Worm (Caenorhabditis elegans) whole organism, L4 larva: ENCODE data around the gene F59B2.14.

Experiments
- D1046.2 ChIP-seq: fragments of 200-800 bp; sonication (Bioruptor generic); IDR thresholded peaks from 2 replicates; pipeline ENCODE4 v1.3.6; 2022; ENCODE audit warnings: missing genetic modification characterization, missing compliant biosample characterization
- F26F4.8 ChIP-seq: fragments of 200-800 bp; sonication (Bioruptor generic); conservative IDR thresholded peaks from 2 replicates; pipeline ENCODE4 v1.3.6; 2022; ENCODE audit warnings: missing genetic modification characterization, missing compliant biosample characterization
- F37D6.2 ChIP-seq: sonication (generic microtip); optimal IDR thresholded peaks from 2 replicates; lab custom pipeline; 2016; ENCODE audit warnings: mild to moderate bottlenecking, missing genetic modification characterization, missing compliant biosample characterization
- T26A8.4 ChIP-seq: fragments of 200-800 bp; sonication (Bioruptor generic); IDR thresholded peaks from 2 replicates; pipeline ENCODE4 v1.3.6; 2022; ENCODE audit warnings: missing genetic modification characterization, missing compliant biosample characterization
- Y105C5A.15 ChIP-seq: fragments of 200-800 bp; sonication (Bioruptor generic); IDR thresholded peaks from 2 replicates; pipeline ENCODE4 v1.3.6; 2022; ENCODE audit warnings: missing genetic modification characterization, missing compliant biosample characterization
- Y48G9A.11 ChIP-seq: fragments of 200-800 bp; sonication (Bioruptor generic); IDR thresholded peaks from 2 replicates; pipeline ENCODE4 v1.3.6; 2022; ENCODE audit warnings: missing genetic modification reagents, missing genetic modification characterization, missing compliant biosample characterization
- Y5F2A.4 ChIP-seq: fragments of 200-800 bp; sonication (Bioruptor generic); optimal IDR thresholded peaks from 2 replicates; lab custom pipeline; 2018; ENCODE audit warnings: mild to moderate bottlenecking, missing genetic modification characterization, missing compliant biosample characterization
- ZK337.2 ChIP-seq: fragments of 200-800 bp; sonication (Bioruptor generic); IDR thresholded peaks from 2 replicates; pipeline ENCODE4 v1.3.6; 2022; ENCODE audit warnings: missing genetic modification reagents, missing genetic modification characterization, missing compliant biosample characterization
- aha-1 ChIP-seq: fragments of 150-350 bp; peaks from one replicate; lab custom pipeline; 2014; ENCODE audit warnings: missing biosample characterization, missing genetic modification characterization
- attf-4 ChIP-seq: sonication (generic microtip); optimal IDR thresholded peaks from 3 replicates; lab custom pipeline; 2017; ENCODE audit warnings: missing biosample characterization, missing genetic modification characterization
- ctbp-1 ChIP-seq: fragments of 200-800 bp; sonication (Bioruptor generic); IDR thresholded peaks from 2 replicates; pipeline ENCODE4 v1.3.6; 2022; ENCODE audit warnings: missing genetic modification reagents, missing genetic modification characterization, missing compliant biosample characterization
- dmd-6 ChIP-seq: fragments of 200-800 bp; sonication (Bioruptor generic); IDR thresholded peaks from 2 replicates; pipeline ENCODE4 v1.3.6; 2022; ENCODE audit warnings: missing genetic modification reagents, missing genetic modification characterization, missing compliant biosample characterization
- dpl-1 ChIP-seq: fragments of 150-350 bp; optimal IDR thresholded peaks from 2 replicates; lab custom pipeline; 2014; ENCODE audit warnings: missing biosample characterization, missing genetic modification reagents, missing genetic modification characterization
- egl-27 ChIP-seq: sonication (generic microtip); optimal IDR thresholded peaks from 3 replicates; lab custom pipeline; 2017; ENCODE audit warnings: missing biosample characterization, missing genetic modification reagents, missing genetic modification characterization
- egl-43 ChIP-seq: fragments of 200-800 bp; sonication (Bioruptor generic); IDR thresholded peaks from 2 replicates; pipeline ENCODE4 v1.3.6; 2022; ENCODE audit warnings: missing genetic modification reagents, missing genetic modification characterization, missing compliant biosample characterization
- gei-8 ChIP-seq: fragments of 200-800 bp; sonication (Bioruptor generic); optimal IDR thresholded peaks from 2 replicates; lab custom pipeline; 2018; ENCODE audit warnings: mild to moderate bottlenecking, missing genetic modification characterization, missing compliant biosample characterization
- hlh-30 ChIP-seq: sonication (generic microtip); optimal IDR thresholded peaks from 2 replicates; lab custom pipeline; 2017; ENCODE audit warnings: antibody characterized with exemption, mild to moderate bottlenecking, missing genetic modification characterization, missing compliant biosample characterization; ENCODE audit not compliant: insufficient read depth
- hmg-1.1 ChIP-seq: fragments of 200-800 bp; sonication (Bioruptor generic); IDR thresholded peaks from 2 replicates; pipeline ENCODE4 v1.3.6; 2022; ENCODE audit warnings: missing genetic modification reagents, missing genetic modification characterization, missing compliant biosample characterization
- lin-13 ChIP-seq: fragments of 150-350 bp; optimal IDR thresholded peaks from 2 replicates; lab custom pipeline; 2014; ENCODE audit warnings: missing biosample characterization, missing genetic modification reagents, missing genetic modification characterization
- lin-29 ChIP-seq: fragments of 200-800 bp; sonication (Bioruptor generic); IDR thresholded peaks from 2 replicates; pipeline ENCODE4 v1.3.6; 2022; ENCODE audit warnings: missing genetic modification reagents, missing genetic modification characterization, missing compliant biosample characterization
- lin-38 ChIP-seq: fragments of 200-800 bp; sonication (Bioruptor generic); IDR thresholded peaks from 2 replicates; pipeline ENCODE4 v1.3.6; 2022; ENCODE audit warnings: missing genetic modification reagents, missing genetic modification characterization, missing compliant biosample characterization
- lsy-2 ChIP-seq, 2 experiments: fragments of 150-350 bp in 1 of 2; sonication (generic microtip) in 1 of 2; optimal IDR thresholded peaks; 2 replicates each; lab custom pipeline; 2014 to 2017; ENCODE audit warnings: missing biosample characterization in 2 of 2, missing genetic modification characterization in 2 of 2
- madf-5 ChIP-seq, 2 experiments: fragments of 200-800 bp; sonication (Bioruptor generic); IDR thresholded peaks; 2 replicates each; pipeline ENCODE4 v1.3.6; 2022; ENCODE audit warnings: missing compliant biosample characterization in 2 of 2, missing genetic modification characterization in 2 of 2
- madf-9 ChIP-seq: fragments of 200-800 bp; sonication (Bioruptor generic); conservative IDR thresholded peaks from 2 replicates; pipeline ENCODE4 v1.3.6; 2022; ENCODE audit warnings: missing genetic modification reagents, missing genetic modification characterization, missing compliant biosample characterization
- mdt-29 ChIP-seq: fragments of 200-800 bp; sonication (Bioruptor generic); IDR thresholded peaks from 2 replicates; pipeline ENCODE4 v1.3.6; 2022; ENCODE audit warnings: missing genetic modification reagents, missing genetic modification characterization, missing compliant biosample characterization
- mxl-2 ChIP-seq: fragments of 200-800 bp; sonication (Bioruptor generic); conservative IDR thresholded peaks from 2 replicates; pipeline ENCODE4 v1.3.6; 2022; ENCODE audit warnings: missing genetic modification reagents, missing genetic modification characterization, missing compliant biosample characterization
- mxl-3 ChIP-seq: fragments of 200-800 bp; sonication (Bioruptor generic); optimal IDR thresholded peaks from 2 replicates; lab custom pipeline; 2018; ENCODE audit warnings: mild to moderate bottlenecking, missing genetic modification characterization, missing compliant biosample characterization
- nhr-102 ChIP-seq: sonication (generic microtip); optimal IDR thresholded peaks from 2 replicates; lab custom pipeline; 2016; ENCODE audit warnings: mild to moderate bottlenecking, missing genetic modification characterization, moderate library complexity, missing compliant biosample characterization
- nhr-237 ChIP-seq: sonication (generic microtip); optimal IDR thresholded peaks from 2 replicates; lab custom pipeline; 2017; ENCODE audit warnings: missing biosample characterization, missing genetic modification characterization
- nhr-28 ChIP-seq: fragments of 150-350 bp; optimal IDR thresholded peaks from 2 replicates; lab custom pipeline; 2014; ENCODE audit warnings: missing biosample characterization, missing genetic modification characterization
- pha-4 ChIP-seq, 2 experiments: fragments of 150-350 bp in 1 of 2; fragments of 200-800 bp in 1 of 2; sonication (Bioruptor generic) in 1 of 2; IDR thresholded peaks in 1 of 2; optimal IDR thresholded peaks in 1 of 2; 2 replicates each; pipeline versions ENCODE4 v1.3.6 to Lab custom; 2014 to 2022; ENCODE audit warnings: missing genetic modification characterization in 2 of 2, missing genetic modification reagents in 2 of 2, missing biosample characterization in 1 of 2, missing compliant biosample characterization in 1 of 2
- php-3 ChIP-seq: fragments of 200-800 bp; sonication (Bioruptor generic); IDR thresholded peaks from 2 replicates; pipeline ENCODE4 v1.3.6; 2022; ENCODE audit warnings: missing genetic modification reagents, missing genetic modification characterization, missing compliant biosample characterization
- pqm-1 ChIP-seq: sonication (generic microtip); optimal IDR thresholded peaks from 2 replicates; lab custom pipeline; 2017; ENCODE audit warnings: missing biosample characterization, missing genetic modification characterization
- set-16 ChIP-seq: fragments of 200-800 bp; sonication (Bioruptor generic); IDR thresholded peaks from 2 replicates; pipeline ENCODE4 v1.3.6; 2022; ENCODE audit warnings: missing genetic modification reagents, missing genetic modification characterization, missing compliant biosample characterization
- snpc-1.2 ChIP-seq: fragments of 200-800 bp; sonication (Bioruptor generic); IDR thresholded peaks from 2 replicates; pipeline ENCODE4 v1.3.6; 2022; ENCODE audit warnings: missing genetic modification reagents, missing genetic modification characterization, missing compliant biosample characterization
- tag-97 ChIP-seq: fragments of 200-800 bp; sonication (Bioruptor generic); IDR thresholded peaks from 2 replicates; pipeline ENCODE4 v1.3.6; 2022; ENCODE audit warnings: missing genetic modification characterization, missing compliant biosample characterization
- tra-1 ChIP-seq: fragments of 200-800 bp; sonication (Bioruptor generic); IDR thresholded peaks from 2 replicates; pipeline ENCODE4 v1.3.6; 2022; ENCODE audit warnings: missing genetic modification reagents, missing genetic modification characterization, missing compliant biosample characterization
- unc-62 ChIP-seq, 3 experiments: fragments of 150-350 bp in 1 of 3; sonication (generic microtip); optimal IDR thresholded peaks in 2 of 3; peaks in 1 of 3; 1 replicate in 1 of 3; 2 replicates in 2 of 3; lab custom pipeline; 2014 to 2017; ENCODE audit warnings: missing biosample characterization in 3 of 3, missing genetic modification characterization in 3 of 3, missing genetic modification reagents in 3 of 3, missing genotype in 1 of 3
- vab-7 ChIP-seq: fragments of 200-800 bp; sonication (Bioruptor generic); IDR thresholded peaks from 2 replicates; pipeline ENCODE4 v1.3.6; 2022; ENCODE audit warnings: missing genetic modification reagents, missing genetic modification characterization, missing compliant biosample characterization
- zfp-3 ChIP-seq: fragments of 200-800 bp; sonication (Bioruptor generic); conservative IDR thresholded peaks from 2 replicates; pipeline ENCODE4 v1.3.6; 2022; ENCODE audit warnings: missing genetic modification reagents, missing genetic modification characterization, missing compliant biosample characterization
- zip-11 ChIP-seq: fragments of 200-800 bp; sonication (Bioruptor generic); IDR thresholded peaks from 2 replicates; pipeline ENCODE4 v1.3.6; 2022; ENCODE audit warnings: missing genetic modification characterization, missing compliant biosample characterization

The F59B2.14 gene

DNA sequence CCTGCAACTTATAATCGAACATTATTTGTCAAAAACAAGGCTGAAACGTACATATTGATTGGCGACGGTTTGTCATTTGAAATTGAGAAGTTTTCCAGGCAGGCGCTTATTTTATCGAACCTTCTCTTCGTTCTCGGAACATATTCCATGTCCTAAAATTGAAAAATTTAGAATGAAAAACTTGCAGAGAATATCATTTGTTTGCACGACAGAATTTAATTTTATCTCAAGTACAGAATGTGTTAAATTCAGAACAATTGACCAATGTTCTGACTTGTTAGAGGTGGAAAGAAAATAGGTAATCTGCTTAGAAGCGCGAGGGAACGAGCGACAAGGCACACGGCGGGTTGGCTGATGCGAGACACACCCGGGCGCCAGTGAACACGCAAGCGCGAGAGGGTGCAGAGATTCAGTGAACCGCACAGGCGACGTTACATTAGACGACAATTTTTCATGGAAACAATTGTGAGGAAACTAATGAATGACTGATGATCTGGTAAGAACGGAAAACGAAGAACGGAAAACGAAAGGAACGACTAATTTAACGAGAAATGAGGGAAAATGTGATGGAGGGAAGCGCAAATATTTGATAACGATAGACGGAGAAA, 30.0 kb upstream of the F59B2.14 start (continued):
- TF ChIP-seq mdt-29 (GFP tag; lab: Robert Waterston, UW) (0 out of 2 replicates have a peak, but pooled peaks have one; percentile 19), vab-7 (GFP tag; lab: Robert Waterston, UW) (peak; percentile 24; the same call in 1 of the 2 replicates), tra-1 (GFP tag; lab: Robert Waterston, UW) (0 out of 2 replicates have a peak, but pooled peaks have one; percentile 24), Y105C5A.15 (peak; percentile 88), aha-1 (tag; lab: Kevin White, UChicago) (peak; percentile 99), ctbp-1 (GFP tag; lab: Robert Waterston, UW) (peak; percentile 78), set-16 (GFP tag; lab: Robert Waterston, UW) (peak; percentile 74), zfp-3 (GFP tag; lab: Robert Waterston, UW) (peak; percentile 79), dmd-6 (GFP tag; lab: Robert Waterston, UW) (peak; percentile 55), T26A8.4 (GFP tag; lab: Robert Waterston, UW) (peak; percentile 20; the same call in 1 of the 2 replicates), F37D6.2 (no peak), madf-9 (GFP tag; lab: Robert Waterston, UW) (0 out of 2 replicates have a peak, but pooled peaks have one; percentile 25), nhr-237 (no peak), egl-43 (GFP tag; lab: Robert Waterston, UW) (peak; percentile 83), lin-38 (GFP tag; lab: Robert Waterston, UW) (peak; percentile 40; the same call in 1 of the 2 replicates), D1046.2 (GFP tag; lab: Robert Waterston, UW) (peak; percentile 73), Y48G9A.11 (peak; percentile 69), attf-4 (no peak), lin-29 (GFP tag; lab: Robert Waterston, UW) (no peak; the same call in 1 of the 2 replicates), pha-4 (GFP tag; IDR thresholded peaks at IDR 0.05; lab: Robert Waterston, UW) (0 out of 2 replicates have a peak, but pooled peaks have one; percentile 13), pha-4 (tag; optimal IDR thresholded peaks at IDR 0.05; lab: Kevin White, UChicago) (no peak), hlh-30 (tag; lab: Kevin White, UChicago) (peak; percentile 65), Y5F2A.4 (GFP tag; lab: Kevin White, UChicago) (no peak), nhr-28 (tag; lab: Kevin White, UChicago) (peak; percentile 22), mxl-3 (GFP tag; lab: Kevin White, UChicago) (peak; percentile 68)

DNA sequence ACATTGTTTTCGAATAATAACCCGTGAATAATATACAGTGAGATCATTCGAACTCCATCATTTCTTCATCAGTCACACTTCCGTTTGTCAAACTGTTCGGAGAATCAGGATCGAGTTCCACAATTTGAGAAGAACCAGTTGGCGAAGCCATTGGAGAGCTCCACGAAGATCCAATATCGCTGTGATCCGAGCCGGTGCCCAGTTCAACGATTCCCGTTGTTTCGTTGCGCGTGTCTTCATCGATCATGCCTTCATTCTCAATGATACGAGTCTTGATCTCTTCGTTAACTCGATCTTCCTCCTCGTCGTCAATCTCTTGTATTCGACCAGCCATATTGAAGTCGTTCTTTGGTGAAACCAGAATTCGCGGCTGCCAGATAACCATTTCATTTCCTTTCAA, 29.3 kb upstream of the F59B2.14 start:
- TF ChIP-seq mxl-2 (GFP tag; lab: Robert Waterston, UW): peak; percentile 49; the same call in 1 of the 2 replicates
- no peak for TF ChIP-seq pqm-1 (tag; lab: Kevin White, UChicago)
- TF ChIP-seq zfp-3 (GFP tag; lab: Robert Waterston, UW): no peak
- no peak for TF ChIP-seq egl-43 (GFP tag; lab: Robert Waterston, UW)
- TF ChIP-seq lsy-2 (tag; optimal IDR thresholded peaks at IDR 0.05; lab: Kevin White, UChicago): no peak
- TF ChIP-seq T26A8.4 (GFP tag; lab: Robert Waterston, UW): no peak
- no peak for TF ChIP-seq gei-8 (GFP tag; lab: Kevin White, UChicago)
- no peak for TF ChIP-seq tag-97 (GFP tag; lab: Robert Waterston, UW)
- TF ChIP-seq egl-27: no peak
- no peak for TF ChIP-seq nhr-102 (tag; lab: Kevin White, UChicago)
- TF ChIP-seq hmg-1.1 (GFP tag; lab: Robert Waterston, UW): no peak
- TF ChIP-seq tra-1 (GFP tag; lab: Robert Waterston, UW): 0 out of 2 replicates have a peak, but pooled peaks have one; percentile 9
- TF ChIP-seq zip-11 (GFP tag; lab: Robert Waterston, UW): no peak
- no peak for TF ChIP-seq lin-13
- TF ChIP-seq dpl-1 (GFP tag; lab: Kevin White, UChicago): no peak
- TF ChIP-seq madf-5 (GFP tag; IDR thresholded peaks at IDR 0.05; lab: Robert Waterston, UW): 0 out of 4 replicates have a peak, but pooled peaks of 1 of the 2 experiments have one; percentile 6
- TF ChIP-seq Y48G9A.11: no peak
- no peak for TF ChIP-seq dmd-6 (GFP tag; lab: Robert Waterston, UW)
- no peak for TF ChIP-seq F26F4.8
- TF ChIP-seq unc-62 (GFP tag; optimal IDR thresholded peaks at IDR 0.05 in 1 of 2; lab: Kevin White, UChicago): no peak
- TF ChIP-seq unc-62 (tag; optimal IDR thresholded peaks at IDR 0.05; lab: Kevin White, UChicago): no peak
- no peak for TF ChIP-seq snpc-1.2 (GFP tag; lab: Robert Waterston, UW)
- TF ChIP-seq ZK337.2 (GFP tag; lab: Robert Waterston, UW): 0 out of 2 replicates have a peak, but pooled peaks have one; percentile 54
- TF ChIP-seq php-3 (GFP tag; lab: Robert Waterston, UW): no peak
- TF ChIP-seq, all 104 proteins: peak for 4
